Fruit fly (Drosophila melanogaster): ENCODE results near the gene mthl7.

The mthl7 gene

DNA sequence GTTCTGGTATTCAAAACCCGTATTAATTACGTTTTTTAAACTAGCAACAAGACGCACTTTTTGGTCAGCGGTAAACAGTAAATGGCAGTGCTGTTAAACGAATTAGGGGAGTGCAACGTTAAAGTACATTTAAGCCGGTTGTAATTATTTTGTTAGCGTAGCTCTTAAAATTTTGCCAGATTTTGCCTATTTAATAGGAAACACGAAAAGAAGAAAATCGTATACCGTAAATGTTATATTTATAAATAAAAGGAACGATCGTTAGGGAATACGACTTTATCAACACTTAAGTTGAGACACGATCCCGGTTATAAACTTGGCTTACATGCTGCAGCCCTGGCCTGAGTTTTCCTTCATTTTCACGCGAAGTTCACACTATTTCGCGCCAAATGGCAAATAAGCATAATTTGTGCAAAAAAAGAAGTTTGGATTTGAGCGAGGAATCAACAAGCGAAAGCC is 42.8 kb downstream of the mthl7 start, which contains the start of the genes Setx and mus301 (continued):
- peak; percentile 23 for TF ChIP-seq schlank (tag; optimal IDR thresholded peaks at IDR 0.05)
- peak; percentile 74 for TF ChIP-seq Atf-2 (GFP tag; optimal IDR thresholded peaks at IDR 0.05)
- TF ChIP-seq mirr (GFP tag; optimal IDR thresholded peaks at IDR 0.05): no peak
- TF ChIP-seq abd-A (tag; optimal IDR thresholded peaks at IDR 0.05): no peak
- TF ChIP-seq odd (GFP tag; optimal IDR thresholded peaks at IDR 0.05): no peak
- TF ChIP-seq Deaf1 (tag; optimal IDR thresholded peaks at IDR 0.05): no peak
- TF ChIP-seq CG31224 (GFP tag; IDR thresholded peaks at IDR 0.05): peak; percentile 52; the same call in 1 of the 2 replicates
- TF ChIP-seq CTCF (GFP tag; optimal IDR thresholded peaks at IDR 0.05): peak; percentile 58
- TF ChIP-seq CG18476 (GFP tag; optimal IDR thresholded peaks at IDR 0.05): peak; percentile 82
- peak; percentile 95 for TF ChIP-seq Lhr (GFP tag; optimal IDR thresholded peaks at IDR 0.05)
- peak; percentile 94 for TF ChIP-seq zfh2 (GFP tag; optimal IDR thresholded peaks at IDR 0.05)
- TF ChIP-seq Rx (GFP tag; IDR thresholded peaks at IDR 0.05): peak; percentile 12; the same call in 1 of the 2 replicates
- peak; percentile 27 for TF ChIP-seq CG11398 (GFP tag; optimal IDR thresholded peaks at IDR 0.05)
- peak; percentile 45; the same call in 1 of the 2 replicates for TF ChIP-seq CG8765 (GFP tag; IDR thresholded peaks at IDR 0.05)
- no peak for TF ChIP-seq dimm (GFP tag; IDR thresholded peaks at IDR 0.05)
- peak; percentile 94 for TF ChIP-seq CG12659 (GFP tag; optimal IDR thresholded peaks at IDR 0.05)
- peak; percentile 35 for TF ChIP-seq CG17802 (tag; optimal IDR thresholded peaks at IDR 0.05)
- TF ChIP-seq prd (optimal IDR thresholded peaks at IDR 0.05): no peak
- peak; percentile 84 for TF ChIP-seq prd (GFP tag; IDR thresholded peaks at IDR 0.05)
- peak; percentile 39 for TF ChIP-seq CG3065 (GFP tag; optimal IDR thresholded peaks at IDR 0.05)
- peak; percentile 92 for TF ChIP-seq hkb (optimal IDR thresholded peaks at IDR 0.05)
- peak; percentile 54; the same call in 1 of the 2 replicates for TF ChIP-seq hkb (GFP tag; IDR thresholded peaks at IDR 0.05)
- TF ChIP-seq fd96Cb (tag; optimal IDR thresholded peaks at IDR 0.05): peak; percentile 66
- no peak for TF ChIP-seq Awh (GFP tag; IDR thresholded peaks at IDR 0.05)
- TF ChIP-seq shn (GFP tag; optimal IDR thresholded peaks at IDR 0.05): peak; percentile 76
- TF ChIP-seq tio (GFP tag; optimal IDR thresholded peaks at IDR 0.05): peak; percentile 78
- TF ChIP-seq lab (GFP tag; optimal IDR thresholded peaks at IDR 0.05): no peak
- no peak for TF ChIP-seq CG8359 (GFP tag; optimal IDR thresholded peaks at IDR 0.05; ENCODE audit: borderline replicate concordance)
- TF ChIP-seq Ssrp (tag; optimal IDR thresholded peaks at IDR 0.05): peak; percentile 72
- TF ChIP-seq CG10366 (GFP tag; IDR thresholded peaks at IDR 0.05): peak; percentile 65
- peak; percentile 62 for TF ChIP-seq H2.0 (GFP tag; IDR thresholded peaks at IDR 0.05)
- TF ChIP-seq nom (GFP tag; optimal IDR thresholded peaks at IDR 0.05): no peak
- peak; percentile 87 for TF ChIP-seq CG9437 (GFP tag; optimal IDR thresholded peaks at IDR 0.05)
- TF ChIP-seq ewg (GFP tag; optimal IDR thresholded peaks at IDR 0.05): peak; percentile 66
- peak; percentile 75 for TF ChIP-seq grau (tag; optimal IDR thresholded peaks at IDR 0.05)
- no peak for TF ChIP-seq ash1 (GFP tag; optimal IDR thresholded peaks at IDR 0.05)
- TF ChIP-seq Ets97D (GFP tag; optimal IDR thresholded peaks at IDR 0.05): peak; percentile 93
- TF ChIP-seq CG8089 (GFP tag; optimal IDR thresholded peaks at IDR 0.05): peak; percentile 75
- TF ChIP-seq eyg (GFP tag; optimal IDR thresholded peaks at IDR 0.05): no peak
- TF ChIP-seq CG14050 (GFP tag; IDR thresholded peaks at IDR 0.05): 0 out of 3 replicates have a peak, but pooled peaks have one; percentile 10
- TF ChIP-seq nerfin-2 (GFP tag; IDR thresholded peaks at IDR 0.05; ENCODE audit: partially characterized antibody): no peak
- peak; percentile 84 for TF ChIP-seq pita (GFP tag; optimal IDR thresholded peaks at IDR 0.05)
- TF ChIP-seq MTF-1 (GFP tag; optimal IDR thresholded peaks at IDR 0.05; ENCODE audit: borderline replicate concordance): no peak
- TF ChIP-seq mam (GFP tag; optimal IDR thresholded peaks at IDR 0.05): peak; percentile 87
- no peak for TF ChIP-seq CG8924 (tag; optimal IDR thresholded peaks at IDR 0.05)
- TF ChIP-seq al (GFP tag; IDR thresholded peaks at IDR 0.05): peak; percentile 60
- peak in 1 of 2 experiments; percentile 87 for TF ChIP-seq Hr51 (GFP tag; optimal IDR thresholded peaks at IDR 0.05)
- TF ChIP-seq CG8290 (GFP tag; optimal IDR thresholded peaks at IDR 0.05): peak; percentile 83
- TF ChIP-seq CG8290 (tag; optimal IDR thresholded peaks at IDR 0.05): no peak
- TF ChIP-seq Mes4 (GFP tag; optimal IDR thresholded peaks at IDR 0.05): peak; percentile 26
- no peak for TF ChIP-seq CG17359 (tag; optimal IDR thresholded peaks at IDR 0.05)
